Fruit fly (Drosophila melanogaster) whole organism, prepupa: Measurements from ENCODE around the gene Nasp.
A peak's percentile ranks its signal among the peaks of the same experiment; 100 is the strongest.

Experiments
- CG10631 ChIP-seq: fragments of 200-800 bp; sonication (Bioruptor generic); optimal IDR thresholded peaks from 2 replicates; lab custom pipeline; 2016; ENCODE audit warnings: missing biosample characterization, missing genetic modification characterization
- CG10669 ChIP-seq: fragments of 200-800 bp; sonication (Bioruptor generic); optimal IDR thresholded peaks from 3 replicates; lab custom pipeline; 2018; ENCODE audit warnings: missing biosample characterization, mild to moderate bottlenecking, missing genetic modification characterization, moderate library complexity
- CG11294 ChIP-seq: fragments of 200-800 bp; sonication (Bioruptor generic); IDR thresholded peaks from 2 replicates; pipeline ENCODE4 v1.3.6; 2022; ENCODE audit warnings: missing biosample characterization, missing genetic modification characterization
- CG11902 ChIP-seq: fragments of 200-800 bp; sonication (Bioruptor generic); optimal IDR thresholded peaks from 3 replicates; lab custom pipeline; 2016; ENCODE audit warnings: missing biosample characterization, missing genetic modification characterization
- CG3032 ChIP-seq: fragments of 200-800 bp; optimal IDR thresholded peaks from 2 replicates; lab custom pipeline; 2019; ENCODE audit warnings: missing biosample characterization, mild to moderate bottlenecking, missing genetic modification characterization, moderate library complexity
- CG32006 ChIP-seq: fragments of 200-800 bp; sonication (Bioruptor generic); optimal IDR thresholded peaks from 3 replicates; lab custom pipeline; 2017; ENCODE audit warnings: missing biosample characterization, mild to moderate bottlenecking, missing genetic modification characterization
- CG34406 ChIP-seq: fragments of 200-800 bp; sonication (Bioruptor generic); optimal IDR thresholded peaks from 3 replicates; lab custom pipeline; 2016; ENCODE audit warnings: missing biosample characterization, missing genetic modification characterization
- CG4318 ChIP-seq: fragments of 200-800 bp; sonication (Bioruptor generic); optimal IDR thresholded peaks from 3 replicates; lab custom pipeline; 2017; ENCODE audit warnings: missing biosample characterization, mild to moderate bottlenecking, missing genetic modification characterization
- CG6163 ChIP-seq: fragments of 200-800 bp; sonication (Bioruptor generic); IDR thresholded peaks from 3 replicates; pipeline ENCODE4 v1.3.6; 2022; ENCODE audit warnings: missing biosample characterization, missing genetic modification characterization
- CG6792 ChIP-seq: fragments of 200-800 bp; sonication (Bioruptor generic); optimal IDR thresholded peaks from 3 replicates; lab custom pipeline; 2016; ENCODE audit warnings: missing biosample characterization, missing genetic modification characterization
- CG6808 ChIP-seq: fragments of 200-800 bp; sonication (Bioruptor generic); optimal IDR thresholded peaks from 3 replicates; lab custom pipeline; 2017; ENCODE audit warnings: missing biosample characterization, missing genetic modification characterization, mild to moderate bottlenecking, moderate library complexity, missing genetic modification reagents
- CG6854 ChIP-seq: fragments of 200-800 bp; sonication (Bioruptor generic); optimal IDR thresholded peaks from 2 replicates; lab custom pipeline; 2017; ENCODE audit warnings: missing biosample characterization, mild to moderate bottlenecking, missing genetic modification characterization
- CG7368 ChIP-seq: fragments of 200-800 bp; sonication (Bioruptor generic); optimal IDR thresholded peaks from 3 replicates; lab custom pipeline; 2016; ENCODE audit warnings: missing biosample characterization, missing genetic modification characterization
- CG8119 ChIP-seq: fragments of 200-800 bp; sonication (Bioruptor generic); IDR thresholded peaks from 3 replicates; pipeline ENCODE4 v1.3.6; 2022; ENCODE audit warnings: missing biosample characterization, missing genetic modification characterization
- CG8632 ChIP-seq: fragments of 200-800 bp; sonication (Bioruptor generic); optimal IDR thresholded peaks from 3 replicates; lab custom pipeline; 2016; ENCODE audit warnings: missing biosample characterization, missing genetic modification characterization
- Eip75B ChIP-seq: fragments of 200-800 bp; sonication (Bioruptor generic); optimal IDR thresholded peaks from 3 replicates; lab custom pipeline; 2016; ENCODE audit warnings: missing biosample characterization, missing genetic modification characterization
- Eip78C ChIP-seq: fragments of 200-800 bp; sonication (Bioruptor generic); peaks from one replicate; lab custom pipeline; 2016; ENCODE audit warnings: missing biosample characterization, missing genetic modification characterization
- Eip93F ChIP-seq: fragments of 200-800 bp; sonication (Bioruptor generic); optimal IDR thresholded peaks from 2 replicates; lab custom pipeline; 2016; ENCODE audit warnings: missing biosample characterization, mild to moderate bottlenecking, missing genetic modification characterization
- Ets21C ChIP-seq: fragments of 200-800 bp; sonication (Bioruptor generic); optimal IDR thresholded peaks from 3 replicates; lab custom pipeline; 2016; ENCODE audit warnings: missing biosample characterization, missing genetic modification characterization
- Ets96B ChIP-seq: fragments of 200-800 bp; optimal IDR thresholded peaks from 2 replicates; lab custom pipeline; 2019; ENCODE audit warnings: missing biosample characterization, mild to moderate bottlenecking, missing genetic modification characterization, moderate library complexity
- Gug ChIP-seq: fragments of 200-800 bp; sonication (Bioruptor generic); IDR thresholded peaks from 2 replicates; pipeline ENCODE4 v1.3.6; 2022; ENCODE audit warnings: missing biosample characterization, missing genetic modification characterization
- Hr38 ChIP-seq: sonication (Bioruptor generic); optimal IDR thresholded peaks from 2 replicates; lab custom pipeline; 2016; ENCODE audit warnings: missing biosample characterization, missing genetic modification characterization
- Hr4 ChIP-seq: fragments of 200-800 bp; sonication (Bioruptor generic); optimal IDR thresholded peaks from 3 replicates; lab custom pipeline; 2016; ENCODE audit warnings: missing biosample characterization, missing genetic modification characterization
- Met ChIP-seq: fragments of 200-800 bp; sonication (Bioruptor generic); optimal IDR thresholded peaks from 3 replicates; lab custom pipeline; 2016; ENCODE audit warnings: missing biosample characterization, missing genetic modification characterization
- Smox ChIP-seq: fragments of 200-800 bp; sonication (Bioruptor generic); optimal IDR thresholded peaks from 3 replicates; lab custom pipeline; 2016; ENCODE audit warnings: missing biosample characterization, missing genetic modification characterization
- Sox102F ChIP-seq: fragments of 200-800 bp; sonication (Bioruptor generic); optimal IDR thresholded peaks from 2 replicates; lab custom pipeline; 2016; ENCODE audit warnings: missing biosample characterization, mild to moderate bottlenecking, missing genetic modification characterization
- achi ChIP-seq: fragments of 200-800 bp; sonication (Bioruptor generic); optimal IDR thresholded peaks from 3 replicates; lab custom pipeline; 2016; ENCODE audit warnings: missing biosample characterization, missing genetic modification characterization
- acj6 ChIP-seq: fragments of 200-800 bp; sonication (Bioruptor generic); optimal IDR thresholded peaks from 3 replicates; lab custom pipeline; 2016; ENCODE audit warnings: missing biosample characterization, missing genetic modification characterization
- cyc ChIP-seq: fragments of 200-800 bp; sonication (Bioruptor generic); optimal IDR thresholded peaks from 3 replicates; lab custom pipeline; 2016; ENCODE audit warnings: missing biosample characterization, missing genetic modification characterization
- dac ChIP-seq: fragments of 200-800 bp; sonication (Bioruptor generic); optimal IDR thresholded peaks from 2 replicates; lab custom pipeline; 2017; ENCODE audit warnings: missing biosample characterization, mild to moderate bottlenecking, missing genetic modification characterization
- dsx ChIP-seq: fragments of 200-800 bp; optimal IDR thresholded peaks from 3 replicates; lab custom pipeline; 2019; ENCODE audit warnings: missing biosample characterization, mild to moderate bottlenecking, missing genetic modification characterization, moderate library complexity; ENCODE audit not compliant: poor library complexity, severe bottlenecking
- eg ChIP-seq: fragments of 200-800 bp; sonication (Bioruptor generic); IDR thresholded peaks from 3 replicates; pipeline ENCODE4 v1.3.6; 2022; ENCODE audit warnings: missing biosample characterization, missing genetic modification characterization
- esn ChIP-seq: fragments of 200-800 bp; sonication (Bioruptor generic); optimal IDR thresholded peaks from 2 replicates; lab custom pipeline; 2016; ENCODE audit warnings: missing biosample characterization, mild to moderate bottlenecking, missing genetic modification characterization, moderate library complexity
- fkh ChIP-seq: fragments of 200-800 bp; sonication (Bioruptor generic); optimal IDR thresholded peaks from 3 replicates; lab custom pipeline; 2017; ENCODE audit warnings: missing biosample characterization, mild to moderate bottlenecking, missing genetic modification characterization, moderate library complexity
- net ChIP-seq: fragments of 200-800 bp; sonication (Bioruptor generic); optimal IDR thresholded peaks from 3 replicates; lab custom pipeline; 2016; ENCODE audit warnings: missing biosample characterization, missing genetic modification characterization
- salr ChIP-seq, 2 experiments: fragments of 200-800 bp; sonication (Bioruptor generic); optimal IDR thresholded peaks; 3 replicates each; lab custom pipeline; 2016 to 2018; ENCODE audit warnings: missing biosample characterization in 2 of 2, missing genetic modification characterization in 2 of 2, mild to moderate bottlenecking in 1 of 2
- spab ChIP-seq: fragments of 200-800 bp; sonication (Bioruptor generic); optimal IDR thresholded peaks from 2 replicates; lab custom pipeline; 2017; ENCODE audit warnings: missing biosample characterization, mild to moderate bottlenecking, missing genetic modification characterization, missing genetic modification reagents
- ss ChIP-seq, 2 experiments: fragments of 200-800 bp; sonication (Bioruptor generic); optimal IDR thresholded peaks; 2 replicates in 1 of 2; 3 replicates in 1 of 2; lab custom pipeline; 2017 to 2018; ENCODE audit warnings: mild to moderate bottlenecking in 2 of 2, missing biosample characterization in 2 of 2, missing genetic modification characterization in 2 of 2, moderate library complexity in 1 of 2
- svp ChIP-seq: fragments of 200-800 bp; sonication (Bioruptor generic); peaks from one replicate; lab custom pipeline; 2016; ENCODE audit warnings: missing biosample characterization, missing genetic modification characterization
- vri ChIP-seq: fragments of 200-800 bp; sonication (Bioruptor generic); optimal IDR thresholded peaks from 3 replicates; lab custom pipeline; 2016; ENCODE audit warnings: missing biosample characterization, mild to moderate bottlenecking, missing genetic modification characterization

Gene Nasp

dm6 chr3R:8739161-8739783, 8.3 kb upstream of the Nasp start:
- TF ChIP-seq Eip78C (GFP tag; lab: Kevin White, UChicago) (peak; percentile 16), Met (GFP tag; lab: Kevin White, UChicago) (peak; percentile 24), achi (GFP tag; lab: Kevin White, UChicago) (peak; percentile 3), fkh (GFP tag; lab: Kevin White, UChicago) (no peak), CG10669 (peak; percentile 6), Ets96B (tag; lab: Kevin White, UChicago) (peak; percentile 48), Eip75B (GFP tag; lab: Kevin White, UChicago) (peak; percentile 27), esn (peak; percentile 33), ss (GFP tag; optimal IDR thresholded peaks at IDR 0.05; lab: Kevin White, UChicago) (peak in 1 of 2 experiments; percentile 25), spab (peak; percentile 6), Gug (GFP tag; lab: Robert Waterston, UW) (no peak), cyc (GFP tag; lab: Kevin White, UChicago) (no peak), CG6808 (peak; percentile 27), svp (GFP tag; lab: Kevin White, UChicago) (peak; percentile 48)

dm6 chr3R:8740118-8740517, 7.5 kb upstream of the Nasp start:
- no peak for TF ChIP-seq vri (GFP tag; lab: Kevin White, UChicago)
- peak; percentile 74 for TF ChIP-seq svp (GFP tag; lab: Kevin White, UChicago)
- no peak for TF ChIP-seq CG6163

dm6 chr3R:8741248-8741647, 6.3 kb upstream of the Nasp start:
- no peak for TF ChIP-seq Sox102F (GFP tag; lab: Kevin White, UChicago)
- no peak for TF ChIP-seq acj6 (GFP tag; lab: Kevin White, UChicago)
- TF ChIP-seq dac = no peak
- TF ChIP-seq vri (GFP tag; lab: Kevin White, UChicago) = no peak
- TF ChIP-seq salr (GFP tag; optimal IDR thresholded peaks at IDR 0.05; lab: Kevin White, UChicago) = no peak
- no peak for TF ChIP-seq CG34406
- no peak for TF ChIP-seq CG7368 (GFP tag; lab: Kevin White, UChicago)
- no peak for TF ChIP-seq CG8632 (GFP tag; lab: Kevin White, UChicago)
- no peak for TF ChIP-seq CG10631 (GFP tag; lab: Kevin White, UChicago)
- no peak for TF ChIP-seq Ets21C (GFP tag; lab: Kevin White, UChicago)
- TF ChIP-seq CG11294 (GFP tag; lab: Robert Waterston, UW) = no peak
- no peak for TF ChIP-seq Eip93F (GFP tag; lab: Kevin White, UChicago)
- no peak for TF ChIP-seq Smox (GFP tag; lab: Kevin White, UChicago)

- TF ChIP-seq net (GFP tag; lab: Kevin White, UChicago) (no peak), Eip78C (GFP tag; lab: Kevin White, UChicago) (peak; percentile 21)
These were observed 5.7 kb upstream of the Nasp start for dm6 chr3R:8741941-8742340.

- TF ChIP-seq CG7368 (GFP tag; lab: Kevin White, UChicago) (no peak), Eip78C (GFP tag; lab: Kevin White, UChicago) (peak; percentile 15)
These were observed 4.9 kb upstream of the Nasp start for dm6 chr3R:8742661-8743060.

- TF ChIP-seq Ets96B (tag; lab: Kevin White, UChicago) (peak; percentile 20), CG6792 (peak; percentile 59), achi (GFP tag; lab: Kevin White, UChicago) (peak; percentile 40), salr (GFP tag; optimal IDR thresholded peaks at IDR 0.05; lab: Kevin White, UChicago) (no peak), CG3032 (tag; lab: Kevin White, UChicago) (no peak), CG10631 (GFP tag; lab: Kevin White, UChicago) (peak; percentile 37), Hr38 (no peak), CG4318 (GFP tag; lab: Kevin White, UChicago) (no peak), CG32006 (peak; percentile 48), dsx (GFP tag; lab: Kevin White, UChicago) (no peak), Sox102F (GFP tag; lab: Kevin White, UChicago) (peak; percentile 64), CG11902 (peak; percentile 31), vri (GFP tag; lab: Kevin White, UChicago) (peak; percentile 54), CG8632 (GFP tag; lab: Kevin White, UChicago) (peak; percentile 41), CG6854 (GFP tag; lab: Kevin White, UChicago) (no peak), eg (GFP tag; lab: Robert Waterston, UW) (peak; percentile 72; the same call in 2 of the 3 replicates), net (GFP tag; lab: Kevin White, UChicago) (peak; percentile 18), Hr4 (GFP tag; lab: Kevin White, UChicago) (peak; percentile 50), CG8119 (GFP tag; lab: Robert Waterston, UW) (peak; percentile 44; the same call in 1 of the 3 replicates), CG34406 (peak; percentile 41), Eip78C (GFP tag; lab: Kevin White, UChicago) (peak; percentile 30), spab (peak; percentile 2)
These were observed 3.4 kb upstream of the Nasp start for dm6 chr3R:8744198-8744597.
